Worm (Caenorhabditis elegans) whole organism, L4 larva: ENCODE measurements around the gene srr-8.

ENCODE experiments used
- aha-1 ChIP-seq: fragments of 150-350 bp; peaks from one replicate; lab custom pipeline; 2014; ENCODE audit warnings: missing biosample characterization, missing genetic modification characterization
- ces-1 ChIP-seq: fragments of 150-350 bp; sonication (generic microtip); optimal IDR thresholded peaks from 4 replicates; lab custom pipeline; 2014; ENCODE audit warnings: missing biosample characterization, missing genetic modification reagents, missing genetic modification characterization
- pha-4 ChIP-seq, 2 experiments: fragments of 150-350 bp in 1 of 2; fragments of 200-800 bp in 1 of 2; sonication (Bioruptor generic) in 1 of 2; IDR thresholded peaks in 1 of 2; optimal IDR thresholded peaks in 1 of 2; 2 replicates each; pipeline versions ENCODE4 v1.3.6 to Lab custom; 2014 to 2022; ENCODE audit warnings: missing genetic modification characterization in 2 of 2, missing genetic modification reagents in 2 of 2, missing biosample characterization in 1 of 2, missing compliant biosample characterization in 1 of 2
- php-3 ChIP-seq: fragments of 200-800 bp; sonication (Bioruptor generic); IDR thresholded peaks from 2 replicates; pipeline ENCODE4 v1.3.6; 2022; ENCODE audit warnings: missing genetic modification reagents, missing genetic modification characterization, missing compliant biosample characterization
- ztf-11 ChIP-seq: fragments of 150-350 bp; optimal IDR thresholded peaks from 2 replicates; lab custom pipeline; 2014; ENCODE audit warnings: missing biosample characterization, missing genetic modification characterization

DNA sequence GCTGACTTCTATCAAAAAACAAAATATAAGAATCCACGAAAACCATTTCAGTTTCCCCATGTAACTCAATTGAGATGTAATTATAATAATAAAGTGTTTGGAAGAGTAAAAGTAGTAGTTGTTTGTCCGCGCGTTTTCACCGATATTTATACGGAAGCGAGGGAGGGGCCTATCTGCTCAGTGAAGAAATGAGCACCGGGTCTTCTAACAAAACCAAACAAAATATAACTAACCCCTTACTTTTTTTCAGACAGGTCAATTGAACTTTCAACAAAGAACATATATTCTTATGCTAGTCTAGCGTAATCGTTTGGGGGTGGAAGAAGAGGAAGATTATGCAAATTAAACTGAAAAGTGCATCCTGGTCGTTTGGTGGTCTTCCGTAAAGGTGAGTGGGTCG lies 6.3 kb upstream of the srr-8 start, which contains the start of gene ncx-9:
- no peak for TF ChIP-seq ztf-11
- TF ChIP-seq pha-4 (GFP tag; IDR thresholded peaks at IDR 0.05; lab: Robert Waterston, UW) = no peak
- TF ChIP-seq pha-4 (tag; optimal IDR thresholded peaks at IDR 0.05; lab: Kevin White, UChicago) = no peak
- no peak for TF ChIP-seq ces-1 (GFP tag; lab: Kevin White, UChicago)
- no peak for TF ChIP-seq aha-1 (tag; lab: Kevin White, UChicago)
- TF ChIP-seq php-3 (GFP tag; lab: Robert Waterston, UW) = no peak
